Worm (Caenorhabditis elegans) whole organism, dauer: Measurements from ENCODE around the gene inos-1.

Experiments
- unc-62 ChIP-seq: sonication (generic microtip); optimal IDR thresholded peaks from 2 replicates; lab custom pipeline; 2017; ENCODE audit warnings: missing biosample characterization, missing genetic modification reagents, missing genetic modification characterization

inos-1 gene

ce11 chrII:11690868-11691267, 9.2 kb downstream of the inos-1 start:
- no peak for TF ChIP-seq unc-62

- TF ChIP-seq unc-62: no peak
These were observed 10.2 kb downstream of the inos-1 start for ce11 chrII:11689941-11690340.

- no peak for TF ChIP-seq unc-62
These were observed 11.5 kb downstream of the inos-1 start, which contains the start of gene kel-1 for ce11 chrII:11688643-11689042. kel-1 (plus strand) TSS chrII:11688943.

ce11 chrII:11688011-11688410, 12.1 kb downstream of the inos-1 start:
- TF ChIP-seq unc-62: no peak

ce11 chrII:11685177-11685576, 14.9 kb downstream of the inos-1 start, which contains the start of gene C47D12.5:
C47D12.5 (minus strand) TSS chrII:11685277.
- TF ChIP-seq unc-62: no peak

- TF ChIP-seq unc-62: no peak
These were observed 18.8 kb downstream of the inos-1 start, which contains the start of the genes sfxn-1.4 and C47D12.4 for ce11 chrII:11681136-11681824. sfxn-1.4 (minus strand) TSS chrII:11681236. C47D12.4 (plus strand) TSS chrII:11681774.

ce11 chrII:11680220-11680619, 19.9 kb downstream of the inos-1 start:
- no peak for TF ChIP-seq unc-62

- no peak for TF ChIP-seq unc-62
These were observed 24.1 kb downstream of the inos-1 start, which contains the start of the genes trr-1 and C47D12.2 for ce11 chrII:11675877-11676473. trr-1 (minus strand) TSS chrII:11675927. C47D12.2 (plus strand) TSS chrII:11676306.

ce11 chrII:11658854-11659253, 41.2 kb downstream of the inos-1 start:
- no peak for TF ChIP-seq unc-62

- TF ChIP-seq unc-62: no peak
These were observed 43.0 kb downstream of the inos-1 start, which contains the start of gene nep-1 for ce11 chrII:11657079-11657478. nep-1 (minus strand) TSS chrII:11657179.

- TF ChIP-seq unc-62: no peak
These were observed 47.4 kb downstream of the inos-1 start, which contains the start of the genes rad-23 and rpn-12 for ce11 chrII:11652679-11653174. rad-23 (minus strand) TSS chrII:11652729. rpn-12 (plus strand) TSS chrII:11653124.

- no peak for TF ChIP-seq unc-62
These were observed 48.0 kb downstream of the inos-1 start for ce11 chrII:11652125-11652524.

ce11 chrII:11650975-11651588, 49.0 kb downstream of the inos-1 start, which contains the start of gene coa-7:
coa-7 (minus strand) TSS chrII:11651148.
- TF ChIP-seq unc-62: no peak

- no peak for TF ChIP-seq unc-62
These were observed 50.9 kb downstream of the inos-1 start for ce11 chrII:11649239-11649638.
